Worm (Caenorhabditis elegans): ENCODE data around the gene srsx-15.

DNA sequence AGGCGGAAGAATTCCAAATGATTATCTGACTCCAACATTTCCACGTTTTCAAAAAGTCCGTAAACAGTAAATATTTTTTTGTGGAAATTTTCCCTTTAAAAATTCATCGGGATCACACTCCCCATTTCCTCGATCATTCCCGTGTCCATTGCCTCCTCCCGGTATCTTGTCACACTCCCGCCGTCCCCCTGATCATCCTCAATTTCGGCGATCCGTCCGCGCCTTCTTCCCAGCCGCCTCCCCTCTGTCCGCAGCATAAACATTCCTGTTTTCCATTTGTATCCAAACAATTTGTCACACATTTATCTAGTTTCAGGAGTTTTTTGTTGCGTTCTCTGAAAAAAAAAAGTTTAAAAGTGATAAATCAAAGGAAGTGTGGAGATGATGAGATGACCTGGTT, 30.7 kb downstream of the srsx-15 start:
- TF ChIP-seq nhr-28 (tag; optimal IDR thresholded peaks at IDR 0.05) (no peak), nhr-76 (tag; optimal IDR thresholded peaks at IDR 0.05) (no peak), nhr-237 (tag; optimal IDR thresholded peaks at IDR 0.05) (no peak), pha-4 (tag; optimal IDR thresholded peaks at IDR 0.05) (no peak), sptf-1 (tag; optimal IDR thresholded peaks at IDR 0.05) (no peak), unc-39 (tag; optimal IDR thresholded peaks at IDR 0.05) (no peak), unc-62 (GFP tag; optimal IDR thresholded peaks at IDR 0.05) (no peak), ceh-39 (tag; optimal IDR thresholded peaks at IDR 0.05) (no peak), elt-1 (tag; optimal IDR thresholded peaks at IDR 0.05; ENCODE audit: borderline replicate concordance, insufficient read depth) (no peak)

Measured in whole organism, mixed stage, embryonic.